Fruit fly (Drosophila melanogaster): ENCODE measurements around the gene Zcchc7.

The Zcchc7 gene

DNA sequence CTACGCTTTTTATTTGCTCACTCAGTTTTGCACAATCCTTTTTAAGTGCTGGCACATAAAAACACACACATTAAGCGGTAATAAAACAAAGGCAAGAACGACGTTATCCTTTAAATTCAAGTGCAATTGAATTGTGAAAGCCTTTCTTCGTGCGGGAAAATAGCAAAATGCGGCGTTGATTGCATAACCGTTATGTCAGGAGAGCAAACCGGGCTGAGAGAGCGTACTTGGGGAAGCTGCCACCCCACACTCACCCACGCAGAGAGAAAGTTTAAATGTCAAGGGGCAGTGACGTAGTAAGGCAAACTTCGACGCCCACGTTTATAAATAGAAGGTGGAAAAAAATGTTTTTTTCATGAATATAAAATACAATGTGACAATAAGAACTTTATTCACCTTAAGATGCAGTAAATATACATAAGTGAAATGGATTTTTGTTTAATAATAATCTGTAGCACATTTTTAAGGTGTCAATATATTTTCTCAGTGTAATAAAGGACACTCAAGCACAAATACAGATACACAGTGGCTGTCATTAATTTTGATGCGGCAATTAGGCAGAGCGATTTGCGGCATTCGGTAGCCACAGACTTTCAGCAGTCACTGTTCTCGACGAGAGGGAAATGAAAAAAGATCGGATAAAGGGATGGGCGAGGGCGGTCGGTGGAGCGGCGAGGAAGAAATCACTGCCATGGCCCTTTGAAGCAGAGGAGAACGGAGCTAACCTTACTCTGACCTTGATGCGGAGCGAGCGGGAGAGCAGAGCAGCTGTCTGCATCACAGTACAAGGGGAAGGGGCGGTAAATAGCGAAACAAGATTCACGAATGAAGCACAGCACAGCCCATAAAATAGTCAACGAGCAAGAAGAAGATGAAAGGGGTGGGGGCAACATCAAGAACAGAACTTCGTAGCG, 39.1 kb upstream of the Zcchc7 start (continued):
- peak; percentile 10 for TF ChIP-seq CG1602 (GFP tag; optimal IDR thresholded peaks at IDR 0.05)
- TF ChIP-seq fd64A (GFP tag; optimal IDR thresholded peaks at IDR 0.05) = no peak
- TF ChIP-seq CG15479 (GFP tag; optimal IDR thresholded peaks at IDR 0.05) = no peak
- TF ChIP-seq CG15696 (tag; optimal IDR thresholded peaks at IDR 0.05) = no peak
- TF ChIP-seq slbo (GFP tag; IDR thresholded peaks at IDR 0.05) = peak; percentile 65
- TF ChIP-seq CG17802 (tag; optimal IDR thresholded peaks at IDR 0.05) = no peak
- TF ChIP-seq vvl (GFP tag; IDR thresholded peaks at IDR 0.05) = peak; percentile 55
- no peak for TF ChIP-seq CG1832 (GFP tag; optimal IDR thresholded peaks at IDR 0.05)
- no peak for TF ChIP-seq shn (GFP tag; optimal IDR thresholded peaks at IDR 0.05)
- no peak for TF ChIP-seq CG14860 (GFP tag; IDR thresholded peaks at IDR 0.05; ENCODE audit: partially characterized antibody)
- TF ChIP-seq Nf-YC (tag; optimal IDR thresholded peaks at IDR 0.05) = no peak
- TF ChIP-seq ind (GFP tag; optimal IDR thresholded peaks at IDR 0.05) = peak; percentile 25
- 0 out of 3 replicates have a peak, but pooled peaks have one; percentile 6 for TF ChIP-seq CG11456 (GFP tag; IDR thresholded peaks at IDR 0.05)
- no peak; the same call in 1 of the 2 replicates for TF ChIP-seq rib (GFP tag; IDR thresholded peaks at IDR 0.05)
- peak; percentile 37 for TF ChIP-seq chn (GFP tag; optimal IDR thresholded peaks at IDR 0.05)
- TF ChIP-seq gro (GFP tag; optimal IDR thresholded peaks at IDR 0.05) = peak; percentile 47
- TF ChIP-seq CG3995 (GFP tag; optimal IDR thresholded peaks at IDR 0.05) = no peak
- TF ChIP-seq CG14667 (GFP tag; IDR thresholded peaks at IDR 0.05) = no peak
- TF ChIP-seq CG4424 (GFP tag; optimal IDR thresholded peaks at IDR 0.05) = peak; percentile 29
- TF ChIP-seq ab (GFP tag; optimal IDR thresholded peaks at IDR 0.05) = no peak
- no peak for TF ChIP-seq Eip74EF (GFP tag; optimal IDR thresholded peaks at IDR 0.05)
- TF ChIP-seq CG34422 (GFP tag; IDR thresholded peaks at IDR 0.05) = 0 out of 3 replicates have a peak, but pooled peaks have one; percentile 18
- TF ChIP-seq org-1 (GFP tag; optimal IDR thresholded peaks at IDR 0.05) = peak; percentile 4
- TF ChIP-seq Dbx (GFP tag; IDR thresholded peaks at IDR 0.05) = no peak
- peak; percentile 47 for TF ChIP-seq pum (GFP tag; optimal IDR thresholded peaks at IDR 0.05)
- TF ChIP-seq CG7987 (GFP tag; optimal IDR thresholded peaks at IDR 0.05) = no peak
- TF ChIP-seq CG8765 (GFP tag; IDR thresholded peaks at IDR 0.05) = no peak
- TF ChIP-seq CG9876 (GFP tag; optimal IDR thresholded peaks at IDR 0.05) = no peak
- peak; percentile 26 to 64 for TF ChIP-seq Hr51 (GFP tag; optimal IDR thresholded peaks at IDR 0.05)
- TF ChIP-seq emc (GFP tag; optimal IDR thresholded peaks at IDR 0.05) = no peak
- peak; percentile 70 for TF ChIP-seq Atf6 (GFP tag; IDR thresholded peaks at IDR 0.05)
- TF ChIP-seq MBD-R2 (GFP tag; IDR thresholded peaks at IDR 0.05) = no peak
- TF ChIP-seq CG12744 (GFP tag; optimal IDR thresholded peaks at IDR 0.05) = peak; percentile 9
- no peak for TF ChIP-seq pita (GFP tag; optimal IDR thresholded peaks at IDR 0.05)
- TF ChIP-seq sens-2 (GFP tag; IDR thresholded peaks at IDR 0.05) = no peak
- TF ChIP-seq CG3163 (GFP tag; optimal IDR thresholded peaks at IDR 0.05) = no peak
- no peak for TF ChIP-seq repo (GFP tag; optimal IDR thresholded peaks at IDR 0.05)
- no peak; the same call in 1 of the 2 replicates for TF ChIP-seq amos (GFP tag; IDR thresholded peaks at IDR 0.05; ENCODE audit: partially characterized antibody)
- TF ChIP-seq CG13424 (tag; optimal IDR thresholded peaks at IDR 0.05) = peak; percentile 48
- no peak for TF ChIP-seq CG7745 (tag; optimal IDR thresholded peaks at IDR 0.05)
- peak; percentile 22 for TF ChIP-seq Hmx (GFP tag; optimal IDR thresholded peaks at IDR 0.05)
- TF ChIP-seq CG8924 (tag; optimal IDR thresholded peaks at IDR 0.05) = peak; percentile 46
- TF ChIP-seq D (optimal IDR thresholded peaks at IDR 0.05) = no peak
- TF ChIP-seq D (GFP tag; optimal IDR thresholded peaks at IDR 0.05) = peak; percentile 5
- no peak for TF ChIP-seq CG18476 (GFP tag; optimal IDR thresholded peaks at IDR 0.05)
- peak; percentile 13; the same call in 1 of the 2 replicates for TF ChIP-seq NFAT (GFP tag; IDR thresholded peaks at IDR 0.05)
- TF ChIP-seq CG16813 (GFP tag; IDR thresholded peaks at IDR 0.05; ENCODE audit: partially characterized antibody) = no peak
- no peak for TF ChIP-seq sqz (GFP tag; optimal IDR thresholded peaks at IDR 0.05)
- no peak for TF ChIP-seq CG32767 (GFP tag; IDR thresholded peaks at IDR 0.05)

Measured in whole organism, embryonic.